Worm (Caenorhabditis elegans): Measurements from ENCODE around the gene sdz-13.

Gene sdz-13

DNA sequence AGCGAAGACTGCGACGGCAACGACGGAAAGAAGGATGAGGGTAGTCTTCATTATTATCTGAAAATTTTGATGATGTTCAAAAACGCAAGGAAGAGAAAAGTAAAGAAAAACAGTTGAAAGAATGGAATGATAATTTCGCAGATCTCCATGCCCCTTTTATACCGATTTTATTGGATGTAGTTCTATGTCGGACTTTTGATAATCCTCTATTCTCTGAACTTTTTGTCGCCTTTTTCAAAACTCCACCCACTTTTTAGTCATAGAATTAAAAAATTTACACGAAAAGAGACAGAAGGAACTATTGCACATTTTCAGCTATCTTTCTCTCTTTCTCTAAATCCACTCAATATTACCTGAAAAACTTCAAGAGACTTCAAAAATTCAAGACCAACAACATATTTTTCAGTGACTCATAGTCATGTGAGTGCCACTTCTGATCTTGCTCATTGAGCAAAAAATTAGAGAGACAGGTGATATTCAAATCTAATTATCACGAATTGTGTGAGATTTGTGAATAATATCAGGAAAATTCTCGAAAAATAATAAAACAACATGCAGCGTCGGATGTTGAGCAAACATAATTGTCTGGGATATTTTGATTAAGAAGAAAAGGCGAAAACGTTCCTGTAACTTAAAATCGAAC is 10.5 kb upstream of the sdz-13 start, which contains the start of gene F13E9.15:
Gene F13E9.15 (minus strand): TSS at position 51 of the 643 bp plus-strand sequence.
- TF ChIP-seq daf-16 (GFP tag; optimal IDR thresholded peaks at IDR 0.05): no peak
- TF ChIP-seq daf-16 (tag; optimal IDR thresholded peaks at IDR 0.05): no peak
- no peak for TF ChIP-seq snpc-1.2 (GFP tag; IDR thresholded peaks at IDR 0.05)
- no peak for TF ChIP-seq nhr-6 (tag; optimal IDR thresholded peaks at IDR 0.05)
- TF ChIP-seq zfp-2 (tag; optimal IDR thresholded peaks at IDR 0.05): no peak
- no peak for TF ChIP-seq ceh-62 (tag; optimal IDR thresholded peaks at IDR 0.05)
- TF ChIP-seq snpc-4 (tag; optimal IDR thresholded peaks at IDR 0.05): no peak
- TF ChIP-seq ama-1 (optimal IDR thresholded peaks at IDR 0.05): no peak
- TF ChIP-seq nhr-25 (tag; optimal IDR thresholded peaks at IDR 0.05; ENCODE audit: borderline replicate concordance, insufficient read depth): no peak
- TF ChIP-seq sdz-12 (GFP tag; optimal IDR thresholded peaks at IDR 0.05): no peak

DNA sequence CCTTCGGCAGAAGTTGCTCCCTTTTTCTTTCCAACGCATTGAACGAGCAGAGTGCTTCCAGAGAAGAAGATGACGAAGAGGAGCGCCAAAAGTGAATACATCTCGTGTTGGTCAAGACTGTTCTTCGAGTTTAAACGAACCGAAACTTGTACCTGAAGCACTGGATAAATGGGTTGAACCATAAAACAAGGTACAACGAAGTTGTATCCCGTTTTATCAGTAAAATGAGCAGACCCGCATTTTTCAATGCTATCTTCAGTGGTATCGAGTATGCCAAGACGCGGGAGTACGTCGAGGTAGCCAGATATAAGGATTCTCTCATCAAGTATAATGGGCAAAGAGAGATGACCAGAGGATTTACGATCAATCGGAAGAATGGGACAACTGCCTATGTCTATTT is 7.8 kb upstream of the sdz-13 start, which contains the start of gene F13E9.16:
Gene F13E9.16 (minus strand): TSS at position 101 of the 400 bp plus-strand sequence.
- TF ChIP-seq daf-8 (GFP tag; IDR thresholded peaks at IDR 0.05) (no peak), aha-1 (tag) (no peak), ama-1 (optimal IDR thresholded peaks at IDR 0.05) (no peak), mes-2 (tag; optimal IDR thresholded peaks at IDR 0.05; ENCODE audit: poor library complexity, severe bottlenecking) (no peak), Y48G9A.11 (GFP tag; IDR thresholded peaks at IDR 0.05) (no peak), nhr-10 (tag; optimal IDR thresholded peaks at IDR 0.05) (no peak), lin-13 (GFP tag; optimal IDR thresholded peaks at IDR 0.05) (no peak), T26A8.4 (GFP tag; IDR thresholded peaks at IDR 0.05) (no peak)

DNA sequence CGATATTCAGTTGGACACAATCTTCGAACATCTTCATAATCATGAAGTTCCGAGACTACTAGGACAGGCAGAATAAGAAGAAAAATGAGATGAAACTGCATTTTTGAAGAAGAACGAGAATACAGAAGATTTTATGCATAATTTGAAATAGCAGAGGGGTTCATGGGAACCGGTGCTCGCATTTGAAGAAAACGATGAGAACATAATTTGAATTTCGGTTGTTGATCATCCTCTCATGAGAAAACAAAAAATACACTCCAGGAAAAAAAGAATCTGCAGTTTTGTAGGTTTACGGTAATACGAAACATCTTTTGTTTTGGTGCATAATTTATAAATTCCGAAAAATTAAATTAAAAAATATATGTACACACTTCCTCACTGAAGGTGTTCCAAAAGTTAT is 6.5 kb upstream of the sdz-13 start, which contains the start of gene srlf-11:
Gene srlf-11 (minus strand): TSS at position 101 of the 400 bp plus-strand sequence.
- no peak for TF ChIP-seq Y48G9A.11 (GFP tag; IDR thresholded peaks at IDR 0.05)
- no peak for TF ChIP-seq D1046.2 (GFP tag; IDR thresholded peaks at IDR 0.05)
- TF ChIP-seq zag-1 (tag; optimal IDR thresholded peaks at IDR 0.05): no peak
- TF ChIP-seq F26F4.8 (GFP tag; conservative IDR thresholded peaks at IDR 0.05): no peak
- TF ChIP-seq egl-27 (tag; optimal IDR thresholded peaks at IDR 0.05): no peak
- no peak for TF ChIP-seq Y75B8A.6 (GFP tag; IDR thresholded peaks at IDR 0.05)
- TF ChIP-seq unc-62 (GFP tag; optimal IDR thresholded peaks at IDR 0.05 in 1 of 2): no peak
- TF ChIP-seq unc-62 (tag; optimal IDR thresholded peaks at IDR 0.05): no peak
- TF ChIP-seq nhr-42 (GFP tag; IDR thresholded peaks at IDR 0.05): no peak
- TF ChIP-seq nhr-6 (tag; optimal IDR thresholded peaks at IDR 0.05): no peak
- no peak for TF ChIP-seq snpc-4 (tag; optimal IDR thresholded peaks at IDR 0.05)
- TF ChIP-seq ztf-11 (tag; optimal IDR thresholded peaks at IDR 0.05): no peak
- no peak for TF ChIP-seq arid-1 (GFP tag; conservative IDR thresholded peaks at IDR 0.05)
- no peak for TF ChIP-seq lin-29 (GFP tag; IDR thresholded peaks at IDR 0.05)
- no peak for TF ChIP-seq ZK337.2 (GFP tag; IDR thresholded peaks at IDR 0.05)
- no peak for TF ChIP-seq fkh-10 (GFP tag; optimal IDR thresholded peaks at IDR 0.05)

DNA sequence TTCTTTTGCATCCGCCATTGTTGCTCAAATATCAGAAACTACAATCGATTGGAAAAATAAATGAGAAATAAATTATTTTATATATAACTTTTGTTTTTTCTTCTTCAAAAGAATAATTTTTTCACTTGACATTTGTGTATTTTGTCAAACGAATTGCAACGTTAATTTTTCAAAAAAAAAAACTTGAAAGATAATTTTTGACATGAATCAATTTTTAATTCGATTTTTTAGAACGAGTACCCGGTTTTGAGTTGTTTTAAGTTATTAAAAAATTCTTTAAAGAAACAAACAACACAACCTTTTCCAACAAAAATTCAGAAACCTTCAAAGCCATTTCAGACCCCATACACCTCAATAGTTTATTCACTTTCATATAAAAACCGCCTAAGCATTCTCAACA is 4.8 kb upstream of the sdz-13 start, which contains the start of gene F13E9.5:
Gene F13E9.5 (minus strand): TSS at position 101 of the 400 bp plus-strand sequence.
- TF ChIP-seq dpl-1 (GFP tag; optimal IDR thresholded peaks at IDR 0.05) (no peak), R02D3.7 (tag; optimal IDR thresholded peaks at IDR 0.05) (no peak), zag-1 (tag; optimal IDR thresholded peaks at IDR 0.05) (no peak), ceh-44 (GFP tag; IDR thresholded peaks at IDR 0.05) (no peak), nhr-237 (tag; optimal IDR thresholded peaks at IDR 0.05) (no peak), zfp-3 (GFP tag; conservative IDR thresholded peaks at IDR 0.05) (no peak), daf-8 (GFP tag; IDR thresholded peaks at IDR 0.05) (no peak), daf-16 (GFP tag; optimal IDR thresholded peaks at IDR 0.05) (no peak), daf-16 (tag; optimal IDR thresholded peaks at IDR 0.05) (no peak), unc-130 (GFP tag; optimal IDR thresholded peaks at IDR 0.05) (no peak), mdt-29 (GFP tag; IDR thresholded peaks at IDR 0.05) (no peak), spr-3 (GFP tag; optimal IDR thresholded peaks at IDR 0.05) (no peak), spr-1 (tag; optimal IDR thresholded peaks at IDR 0.05) (no peak), ceh-32 (tag; optimal IDR thresholded peaks at IDR 0.05; ENCODE audit: poor library complexity) (no peak), daf-12 (tag; optimal IDR thresholded peaks at IDR 0.05) (no peak), snpc-4 (tag; optimal IDR thresholded peaks at IDR 0.05) (no peak), nhr-77 (tag; optimal IDR thresholded peaks at IDR 0.05) (no peak)

Data from whole organism, L4 larva.